Fruit fly (Drosophila melanogaster) whole organism, adult: ENCODE data around the gene Mgat2.

ENCODE experiments used
- CG12768 ChIP-seq: fragments of 200-800 bp; sonication (Bioruptor generic); optimal IDR thresholded peaks from 2 replicates; lab custom pipeline; 2017; ENCODE audit warnings: missing biosample characterization, missing genetic modification characterization, mild to moderate bottlenecking, moderate library complexity, missing genetic modification reagents
- CG14711 ChIP-seq: fragments of 200-800 bp; sonication (Bioruptor generic); optimal IDR thresholded peaks from 2 replicates; lab custom pipeline; 2018; ENCODE audit warnings: missing biosample characterization, mild to moderate bottlenecking, missing genetic modification characterization, moderate library complexity
- Clk ChIP-seq: fragments of 200-800 bp; sonication (Bioruptor generic); optimal IDR thresholded peaks from 2 replicates; lab custom pipeline; 2017; ENCODE audit warnings: missing biosample characterization, missing genetic modification characterization
- Crg-1 ChIP-seq: fragments of 200-800 bp; sonication (Bioruptor generic); optimal IDR thresholded peaks from 2 replicates; lab custom pipeline; 2016; ENCODE audit warnings: missing biosample characterization, missing genetic modification characterization
- Hr96 ChIP-seq: fragments of 200-800 bp; sonication (Bioruptor generic); optimal IDR thresholded peaks from 2 replicates; lab custom pipeline; 2016; ENCODE audit warnings: missing biosample characterization, missing genetic modification characterization
- bab1 ChIP-seq: fragments of 200-800 bp; sonication (Bioruptor generic); optimal IDR thresholded peaks from 3 replicates; lab custom pipeline; 2019; ENCODE audit warnings: missing biosample characterization, mild to moderate bottlenecking, missing genetic modification characterization, moderate library complexity
- cnc ChIP-seq, 2 experiments: fragments of >200 bp; optimal IDR thresholded peaks; 2 replicates each; lab custom pipeline; 2017
- pad ChIP-seq: fragments of 200-800 bp; sonication (Bioruptor generic); optimal IDR thresholded peaks from 3 replicates; lab custom pipeline; 2017; ENCODE audit warnings: missing biosample characterization, missing genetic modification characterization, mild to moderate bottlenecking, moderate library complexity, missing genetic modification reagents
- tj ChIP-seq: fragments of 200-800 bp; sonication (Bioruptor generic); optimal IDR thresholded peaks from 3 replicates; lab custom pipeline; 2017; ENCODE audit warnings: missing biosample characterization, mild to moderate bottlenecking, missing genetic modification characterization, moderate library complexity

DNA sequence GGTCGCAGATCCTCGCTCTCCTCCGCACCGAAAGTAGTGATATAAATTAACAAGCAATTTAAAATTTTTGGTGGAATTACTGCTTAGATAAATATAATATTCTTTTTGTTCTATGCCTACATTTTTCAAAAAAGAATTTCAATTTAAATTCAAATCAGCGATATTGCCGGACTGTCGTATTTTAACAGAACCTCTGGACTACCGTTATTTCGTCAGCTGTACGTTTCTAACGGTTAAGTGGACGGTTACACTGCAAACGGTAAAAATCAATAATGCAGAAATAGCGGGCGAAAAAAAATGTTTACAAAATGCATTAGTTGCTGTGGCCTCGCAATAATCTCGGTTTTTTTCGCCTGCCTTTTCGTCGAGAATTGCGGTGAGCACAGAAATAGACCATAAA, 21.7 kb downstream of the Mgat2 start, which contains the start of gene Tace:
- TF ChIP-seq CG12768 (GFP tag; lab: Kevin White, UChicago), result no peak
- no peak for TF ChIP-seq CG14711 (tag; lab: Kevin White, UChicago)
- no peak for TF ChIP-seq bab1 (GFP tag; lab: Kevin White, UChicago)
- TF ChIP-seq Clk (GFP tag; lab: Kevin White, UChicago), result no peak
- TF ChIP-seq Hr96 (GFP tag; lab: Kevin White, UChicago), result no peak
- TF ChIP-seq pad, result no peak
- TF ChIP-seq Crg-1 (GFP tag; lab: Kevin White, UChicago), result no peak
- TF ChIP-seq tj (GFP tag; lab: Kevin White, UChicago), result no peak
- no peak for TF ChIP-seq cnc (optimal IDR thresholded peaks at IDR 0.05; lab: Kevin White, UChicago)
